Worm (Caenorhabditis elegans) whole organism, midembryonic: Measurements from ENCODE around the gene C49F8.1.

Experiments
- cog-1 ChIP-seq: sonication (generic microtip); optimal IDR thresholded peaks from 2 replicates; lab custom pipeline; 2016; ENCODE audit warnings: missing genetic modification characterization, missing compliant biosample characterization
- klf-2 ChIP-seq: fragments of 200-800 bp; sonication (Bioruptor generic); conservative IDR thresholded peaks from 2 replicates; pipeline ENCODE4 v1.3.6; 2022; ENCODE audit warnings: missing genetic modification reagents, missing genetic modification characterization, missing compliant biosample characterization
- med-1 ChIP-seq: sonication (generic microtip); optimal IDR thresholded peaks from 2 replicates; lab custom pipeline; 2017; ENCODE audit warnings: missing genetic modification characterization, mild to moderate bottlenecking, missing compliant biosample characterization, antibody characterized with exemption, missing genetic modification reagents; ENCODE audit not compliant: insufficient read depth
- ref-1 ChIP-seq: fragments of 200-800 bp; sonication (Bioruptor generic); conservative IDR thresholded peaks from 2 replicates; pipeline ENCODE4 v1.3.6; 2022; ENCODE audit warnings: missing genetic modification reagents, missing genetic modification characterization, missing compliant biosample characterization
- tab-1 ChIP-seq: fragments of 200-800 bp; sonication (Bioruptor generic); IDR thresholded peaks from 2 replicates; pipeline ENCODE4 v1.3.6; 2022; ENCODE audit warnings: missing genetic modification characterization, missing compliant biosample characterization
- ztf-23 ChIP-seq: fragments of 200-800 bp; sonication (Bioruptor generic); IDR thresholded peaks from 2 replicates; pipeline ENCODE4 v1.3.6; 2022; ENCODE audit warnings: missing genetic modification reagents, missing genetic modification characterization, missing compliant biosample characterization
- ztf-29 ChIP-seq: fragments of 200-800 bp; sonication (Bioruptor generic); IDR thresholded peaks from 2 replicates; pipeline ENCODE4 v1.3.6; 2022; ENCODE audit warnings: missing genetic modification reagents, missing genetic modification characterization, missing compliant biosample characterization

DNA sequence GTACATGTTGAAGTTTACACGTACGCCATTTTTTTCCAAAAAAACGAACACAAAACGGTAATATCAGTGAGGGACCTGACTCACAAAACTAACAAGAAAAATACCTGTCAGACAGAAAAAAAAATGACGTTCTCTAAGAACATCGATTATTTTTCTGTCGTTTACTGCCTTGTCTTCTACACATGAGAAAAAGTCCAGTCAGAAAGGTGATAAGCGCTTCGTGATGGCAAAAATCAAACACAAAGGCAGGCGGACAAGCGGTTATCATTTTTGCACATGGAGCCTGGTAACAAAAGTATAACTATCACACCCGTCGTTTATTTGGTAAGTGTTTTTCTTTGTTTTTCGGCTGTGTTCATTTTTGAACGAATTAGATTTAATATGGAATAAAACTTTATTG, 31.0 kb downstream of the C49F8.1 start, which contains the start of gene F46G10.4:
- TF ChIP-seq tab-1 (GFP tag; lab: Robert Waterston, UW) (no peak), ref-1 (GFP tag; lab: Robert Waterston, UW) (no peak), ztf-23 (no peak), med-1 (GFP tag; lab: Kevin White, UChicago) (no peak), klf-2 (GFP tag; lab: Robert Waterston, UW) (no peak), cog-1 (tag; lab: Kevin White, UChicago) (no peak), ztf-29 (no peak)
